Worm (Caenorhabditis elegans): ENCODE results near the gene M02D8.7.

M02D8.7 gene

ce11 chrX:8709424-8709823 lies 33.4 kb downstream of the M02D8.7 start, which contains the start of gene kreg-1:
Gene kreg-1, plus strand, starts transcription at chrX:8709764.
- TF ChIP-seq egl-18 (GFP tag; IDR thresholded peaks at IDR 0.05) = no peak
- TF ChIP-seq attf-5 (GFP tag; optimal IDR thresholded peaks at IDR 0.05) = no peak
- TF ChIP-seq hmg-20 (GFP tag; IDR thresholded peaks at IDR 0.05) = no peak
- no peak for TF ChIP-seq Y53F4B.3 (GFP tag; IDR thresholded peaks at IDR 0.05)
- TF ChIP-seq ceh-91 (GFP tag; IDR thresholded peaks at IDR 0.05) = no peak
- no peak for TF ChIP-seq egl-44 (GFP tag; IDR thresholded peaks at IDR 0.05)
- no peak for TF ChIP-seq Y79H2A.3 (GFP tag; conservative IDR thresholded peaks at IDR 0.05)
- TF ChIP-seq nhr-90 (tag; optimal IDR thresholded peaks at IDR 0.05) = no peak
- TF ChIP-seq F49E8.2 (tag; optimal IDR thresholded peaks at IDR 0.05; ENCODE audit: insufficient read depth) = no peak
- no peak for TF ChIP-seq sea-2 (GFP tag; IDR thresholded peaks at IDR 0.05)
- TF ChIP-seq hmg-1.2 (GFP tag; IDR thresholded peaks at IDR 0.05) = no peak
- no peak for TF ChIP-seq B0019.2 (GFP tag; conservative IDR thresholded peaks at IDR 0.05)
- no peak for TF ChIP-seq lin-35 (GFP tag; optimal IDR thresholded peaks at IDR 0.05)
- no peak for TF ChIP-seq lsl-1 (GFP tag; optimal IDR thresholded peaks at IDR 0.05)
- TF ChIP-seq aptf-3 (GFP tag; IDR thresholded peaks at IDR 0.05) = no peak
- no peak for TF ChIP-seq F23B12.7 (tag; optimal IDR thresholded peaks at IDR 0.05; ENCODE audit: insufficient read depth)
- TF ChIP-seq ceh-100 (GFP tag; IDR thresholded peaks at IDR 0.05) = no peak
- no peak for TF ChIP-seq lsy-27 (tag; optimal IDR thresholded peaks at IDR 0.05; ENCODE audit: borderline replicate concordance, insufficient read depth)
- no peak for TF ChIP-seq dox-1 (GFP tag; IDR thresholded peaks at IDR 0.05)
- no peak for TF ChIP-seq mxl-1 (tag; optimal IDR thresholded peaks at IDR 0.05)

ce11 chrX:8708053-8708452 lies 34.7 kb downstream of the M02D8.7 start, which contains the start of gene F53A9.3:
Gene F53A9.3, plus strand, starts transcription at chrX:8708353.
- TF ChIP-seq attf-5 (GFP tag; optimal IDR thresholded peaks at IDR 0.05) = no peak
- TF ChIP-seq aptf-2 (GFP tag; conservative IDR thresholded peaks at IDR 0.05) = no peak
- TF ChIP-seq hmg-1.2 (GFP tag; IDR thresholded peaks at IDR 0.05) = no peak
- no peak for TF ChIP-seq ceh-91 (GFP tag; IDR thresholded peaks at IDR 0.05)
- no peak for TF ChIP-seq ZK185.1 (tag; optimal IDR thresholded peaks at IDR 0.05; ENCODE audit: poor library complexity, severe bottlenecking)
- no peak for TF ChIP-seq ekl-4 (GFP tag; IDR thresholded peaks at IDR 0.05)
- no peak for TF ChIP-seq nhr-27 (tag; optimal IDR thresholded peaks at IDR 0.05)
- no peak for TF ChIP-seq F57A8.1 (GFP tag; optimal IDR thresholded peaks at IDR 0.05)
- TF ChIP-seq C06A6.2 (GFP tag; conservative IDR thresholded peaks at IDR 0.05) = no peak
- no peak for TF ChIP-seq ccch-3 (GFP tag; optimal IDR thresholded peaks at IDR 0.05)
- TF ChIP-seq lin-35 (GFP tag; optimal IDR thresholded peaks at IDR 0.05) = no peak
- TF ChIP-seq Y53F4B.3 (GFP tag; IDR thresholded peaks at IDR 0.05) = no peak
- TF ChIP-seq madf-3 (GFP tag; IDR thresholded peaks at IDR 0.05) = no peak
- no peak for TF ChIP-seq F23B12.7 (tag; optimal IDR thresholded peaks at IDR 0.05; ENCODE audit: insufficient read depth)

- TF ChIP-seq K12H6.12 (tag; optimal IDR thresholded peaks at IDR 0.05) (no peak), madf-3 (GFP tag; IDR thresholded peaks at IDR 0.05) (no peak), T26A5.8 (tag; optimal IDR thresholded peaks at IDR 0.05) (no peak), let-607 (tag; optimal IDR thresholded peaks at IDR 0.05) (no peak), ets-4 (GFP tag; optimal IDR thresholded peaks at IDR 0.05) (no peak), hmg-1.2 (GFP tag; IDR thresholded peaks at IDR 0.05) (no peak), mes-4 (tag; optimal IDR thresholded peaks at IDR 0.05) (no peak), lag-1 (GFP tag; IDR thresholded peaks at IDR 0.05) (no peak), die-1 (tag; optimal IDR thresholded peaks at IDR 0.05) (no peak), snpc-1.3 (tag; optimal IDR thresholded peaks at IDR 0.05; ENCODE audit: insufficient read depth) (no peak), F23B12.7 (tag; optimal IDR thresholded peaks at IDR 0.05; ENCODE audit: insufficient read depth) (no peak), rpc-1 (optimal IDR thresholded peaks at IDR 0.05) (no peak), rpc-1 (tag; optimal IDR thresholded peaks at IDR 0.05) (no peak), F39B2.1 (GFP tag; IDR thresholded peaks at IDR 0.05) (no peak), tbp1 (GFP tag; optimal IDR thresholded peaks at IDR 0.05) (no peak), chd-7 (tag; optimal IDR thresholded peaks at IDR 0.05) (no peak), K11D2.4 (GFP tag; IDR thresholded peaks at IDR 0.05) (no peak), B0035.1 (tag; optimal IDR thresholded peaks at IDR 0.05) (no peak), egl-44 (GFP tag; IDR thresholded peaks at IDR 0.05) (no peak)
Measured at ce11 chrX:8704830-8705229, 38.0 kb downstream of the M02D8.7 start.

Data from whole organism, young adult.